Worm (Caenorhabditis elegans) whole organism, young adult: ENCODE results near the gene ZK617.26.

Experiments
- ets-4 ChIP-seq: fragments of 200-800 bp; sonication (Bioruptor generic); optimal IDR thresholded peaks from 2 replicates; lab custom pipeline; 2018; ENCODE audit warnings: mild to moderate bottlenecking, missing genetic modification characterization, missing compliant biosample characterization
- lag-1 ChIP-seq: fragments of 200-800 bp; sonication (Bioruptor generic); IDR thresholded peaks from 2 replicates; pipeline ENCODE4 v1.3.6; 2022; ENCODE audit warnings: missing genetic modification reagents, missing genetic modification characterization, missing compliant biosample characterization
- madf-6 ChIP-seq: fragments of 200-800 bp; sonication (Bioruptor generic); IDR thresholded peaks from 2 replicates; pipeline ENCODE4 v1.3.6; 2022; ENCODE audit warnings: missing genetic modification reagents, missing genetic modification characterization, missing compliant biosample characterization
- mel-28 ChIP-seq: sonication (generic microtip); optimal IDR thresholded peaks from 2 replicates; lab custom pipeline; 2016; ENCODE audit warnings: borderline replicate concordance, mild to moderate bottlenecking, missing genetic modification characterization, missing compliant biosample characterization
- unc-130 ChIP-seq: sonication (generic microtip); optimal IDR thresholded peaks from 2 replicates; lab custom pipeline; 2016; ENCODE audit warnings: missing genetic modification reagents, missing genetic modification characterization, missing compliant biosample characterization

DNA sequence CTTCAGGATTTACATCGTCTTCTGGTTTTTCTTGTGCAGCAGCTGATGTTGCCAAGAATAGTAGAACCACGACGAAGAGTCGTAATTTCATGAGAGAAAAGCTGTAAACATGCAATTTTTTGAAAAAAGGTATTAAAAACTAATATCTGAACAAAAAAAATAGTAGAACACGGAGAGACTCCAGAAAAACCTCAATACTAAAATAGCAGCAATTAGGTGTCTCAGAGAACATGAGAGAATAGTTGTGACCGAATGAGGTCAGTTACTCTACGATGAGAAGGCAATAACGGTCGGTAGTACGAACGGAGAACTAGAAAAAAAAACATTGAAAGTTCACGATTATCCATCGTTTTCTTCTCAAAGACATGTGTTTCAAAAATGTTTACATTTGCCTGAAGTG is 18.3 kb upstream of the ZK617.26 start, which contains the start of gene tgn-38:
- TF ChIP-seq ets-4 (GFP tag; lab: Kevin White, UChicago) (no peak), lag-1 (GFP tag; lab: Robert Waterston, UW) (no peak), mel-28 (tag; lab: Kevin White, UChicago) (no peak), unc-130 (GFP tag; lab: Kevin White, UChicago) (no peak), madf-6 (GFP tag; lab: Robert Waterston, UW) (no peak)
